Worm (Caenorhabditis elegans): ENCODE results near the gene F17C11.4.

F17C11.4 gene

DNA sequence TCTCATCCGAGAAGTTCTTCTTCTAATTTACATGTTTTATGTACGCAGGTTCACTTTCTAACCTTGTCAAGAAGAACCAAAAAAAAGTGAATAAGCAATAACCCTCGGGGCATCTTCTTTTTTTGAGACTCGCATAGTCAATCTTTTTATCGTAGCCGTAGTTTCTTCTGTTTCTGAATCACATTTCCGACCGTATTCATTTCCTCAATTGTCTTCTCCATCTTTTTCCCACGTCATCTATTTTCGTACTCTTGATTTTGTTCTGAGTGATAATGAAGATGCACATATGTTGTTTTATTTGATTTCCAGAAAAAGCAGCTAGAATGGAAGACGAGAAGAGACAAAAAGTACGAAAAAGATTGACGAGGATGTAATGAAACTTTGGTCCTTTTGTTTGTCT, 6.8 kb upstream of the F17C11.4 start:
- TF ChIP-seq hlh-30 (tag; optimal IDR thresholded peaks at IDR 0.05; ENCODE audit: insufficient read depth), result no peak
- peak; percentile 57 for TF ChIP-seq unc-42 (tag; optimal IDR thresholded peaks at IDR 0.05)

DNA sequence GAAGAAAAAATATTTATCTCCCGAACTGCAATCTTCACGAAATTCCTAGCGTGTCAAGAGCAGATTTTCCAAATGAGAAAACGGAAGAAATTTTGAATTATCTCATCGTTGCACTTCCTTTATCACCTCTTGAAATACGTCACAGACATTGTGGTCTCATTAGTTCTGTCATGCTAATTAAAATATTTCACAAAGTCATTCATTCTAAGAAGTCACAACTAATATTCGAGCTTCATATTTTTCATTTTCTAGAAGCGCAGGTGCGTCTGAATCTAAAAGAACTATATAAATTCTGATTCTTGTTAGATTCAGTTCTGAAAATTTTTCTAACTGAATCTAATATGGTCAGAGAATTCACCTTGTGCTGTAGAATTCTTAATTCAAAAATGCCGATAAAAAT, 4.5 kb upstream of the F17C11.4 start:
- TF ChIP-seq dve-1 (tag; optimal IDR thresholded peaks at IDR 0.05), result no peak
- no peak for TF ChIP-seq che-1 (tag; optimal IDR thresholded peaks at IDR 0.05)
- TF ChIP-seq pax-1 (tag; optimal IDR thresholded peaks at IDR 0.05), result no peak
- TF ChIP-seq hlh-13 (GFP tag; optimal IDR thresholded peaks at IDR 0.05), result no peak
- TF ChIP-seq lin-11 (tag; optimal IDR thresholded peaks at IDR 0.05), result no peak
- TF ChIP-seq rnt-1 (tag; optimal IDR thresholded peaks at IDR 0.05), result no peak
- TF ChIP-seq ceh-45 (GFP tag; IDR thresholded peaks at IDR 0.05), result no peak
- TF ChIP-seq C38D4.7 (GFP tag; optimal IDR thresholded peaks at IDR 0.05), result no peak
- TF ChIP-seq nfya-1 (tag; optimal IDR thresholded peaks at IDR 0.05), result no peak
- TF ChIP-seq ceh-22 (tag; optimal IDR thresholded peaks at IDR 0.05), result no peak
- no peak for TF ChIP-seq npax-4 (tag; optimal IDR thresholded peaks at IDR 0.05)
- no peak for TF ChIP-seq C08G9.2 (tag; optimal IDR thresholded peaks at IDR 0.05)
- no peak for TF ChIP-seq pha-4 (tag; optimal IDR thresholded peaks at IDR 0.05)
- TF ChIP-seq nhr-232 (tag; optimal IDR thresholded peaks at IDR 0.05), result no peak
- no peak for TF ChIP-seq K02D7.2 (tag; optimal IDR thresholded peaks at IDR 0.05)

DNA sequence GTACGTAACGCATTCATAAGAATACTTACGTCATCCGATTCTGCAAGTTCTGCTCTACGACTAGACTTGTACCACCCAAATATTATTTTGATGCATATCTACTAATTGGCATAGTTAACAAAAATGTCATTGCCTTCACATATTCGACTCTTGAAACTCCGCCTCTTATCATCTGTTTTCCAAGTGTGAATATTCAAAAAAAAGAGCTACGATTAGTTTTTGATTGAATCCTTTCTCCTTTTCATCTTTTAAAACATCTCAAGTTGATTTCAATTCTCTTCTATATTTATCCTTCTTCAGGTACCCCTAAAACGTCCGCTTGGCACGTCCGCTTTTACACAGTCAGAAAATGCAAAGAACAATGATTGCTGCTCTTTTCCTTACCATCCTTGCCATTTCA, 3.7 kb upstream of the F17C11.4 start, which contains the start of gene F17C11.2:
Gene F17C11.2 (plus strand): TSS at position 301 of the 400 bp plus-strand sequence.
- TF ChIP-seq ceh-9 (tag; optimal IDR thresholded peaks at IDR 0.05), result no peak
- no peak for TF ChIP-seq nfya-1 (tag; optimal IDR thresholded peaks at IDR 0.05)
- TF ChIP-seq ahr-1 (tag; optimal IDR thresholded peaks at IDR 0.05), result no peak
- TF ChIP-seq rnt-1 (tag; optimal IDR thresholded peaks at IDR 0.05), result no peak
- TF ChIP-seq npax-4 (tag; optimal IDR thresholded peaks at IDR 0.05), result no peak
- TF ChIP-seq tbx-7 (tag; optimal IDR thresholded peaks at IDR 0.05), result no peak
- TF ChIP-seq hlh-13 (GFP tag; optimal IDR thresholded peaks at IDR 0.05), result no peak
- no peak for TF ChIP-seq hlh-15 (tag; optimal IDR thresholded peaks at IDR 0.05)

DNA sequence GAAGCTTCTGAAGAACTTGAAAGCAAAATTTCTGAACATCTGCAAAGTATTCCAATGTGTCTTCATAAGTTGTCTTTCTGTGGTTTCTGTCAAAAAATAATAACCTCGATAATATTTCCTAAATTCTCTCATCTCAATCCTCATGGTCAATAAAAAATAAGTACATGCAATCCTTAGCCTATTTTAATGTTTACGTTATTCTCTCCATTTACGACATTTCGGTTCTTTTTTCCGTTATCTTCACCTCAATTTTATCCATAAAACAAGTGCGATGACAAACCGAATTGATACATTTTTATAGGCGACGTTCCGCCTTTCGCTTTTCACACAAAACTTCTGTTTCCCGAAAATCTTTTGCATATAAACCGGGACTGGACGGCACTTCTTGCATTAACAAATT, 2.1 kb upstream of the F17C11.4 start, which contains the start of gene col-153:
Gene col-153 (plus strand): TSS at position 301 of the 400 bp plus-strand sequence.
- TF ChIP-seq ceh-31 (tag; optimal IDR thresholded peaks at IDR 0.05), result no peak
- no peak for TF ChIP-seq ztf-16 (tag; optimal IDR thresholded peaks at IDR 0.05)
- TF ChIP-seq pag-3 (tag; optimal IDR thresholded peaks at IDR 0.05; ENCODE audit: borderline replicate concordance), result no peak
- TF ChIP-seq ets-4 (tag; optimal IDR thresholded peaks at IDR 0.05), result no peak
- no peak for TF ChIP-seq pax-1 (tag; optimal IDR thresholded peaks at IDR 0.05)
- no peak for TF ChIP-seq hlh-6 (tag; optimal IDR thresholded peaks at IDR 0.05)
- TF ChIP-seq hlh-30 (tag; optimal IDR thresholded peaks at IDR 0.05; ENCODE audit: insufficient read depth), result no peak
- no peak for TF ChIP-seq lin-11 (tag; optimal IDR thresholded peaks at IDR 0.05)
- TF ChIP-seq pha-2 (tag; optimal IDR thresholded peaks at IDR 0.05), result no peak
- TF ChIP-seq K02D7.2 (tag; optimal IDR thresholded peaks at IDR 0.05), result no peak
- TF ChIP-seq sox-4 (tag; optimal IDR thresholded peaks at IDR 0.05), result no peak
- no peak for TF ChIP-seq K09A11.1 (tag; optimal IDR thresholded peaks at IDR 0.05; ENCODE audit: insufficient read depth)
- no peak for TF ChIP-seq pros-1 (tag; optimal IDR thresholded peaks at IDR 0.05)

DNA sequence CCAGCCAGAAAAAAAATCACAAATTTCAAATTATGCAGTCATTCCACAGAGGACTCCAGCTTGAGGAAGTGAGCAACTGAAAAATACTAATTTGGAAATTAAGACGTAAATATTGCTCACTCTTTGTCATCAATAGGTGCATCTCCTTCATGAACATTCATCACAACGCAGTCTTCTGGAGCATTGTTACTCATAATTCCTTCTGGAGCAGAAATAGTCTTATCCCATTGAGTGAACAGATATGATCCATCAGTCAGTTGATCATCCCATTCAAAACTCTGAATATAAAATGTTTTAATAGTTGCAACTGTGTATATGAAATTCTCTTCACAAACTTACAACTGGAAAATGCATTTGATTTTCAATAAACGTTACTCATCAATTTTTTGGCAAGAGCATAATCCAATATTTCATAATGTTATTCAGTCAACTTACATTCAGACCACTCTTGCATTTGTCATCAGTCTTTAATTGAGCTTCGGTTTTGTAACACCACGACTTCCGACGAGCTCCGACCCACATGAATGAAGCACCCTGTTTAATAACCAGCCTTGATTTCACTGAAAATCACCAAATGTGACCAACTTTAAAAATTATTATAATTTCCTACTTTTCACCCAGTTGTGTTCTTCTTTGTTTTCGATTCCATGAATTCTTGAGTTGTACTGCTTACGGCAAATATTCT, 2.0 kb downstream of the F17C11.4 start:
- TF ChIP-seq nhr-11 (tag; optimal IDR thresholded peaks at IDR 0.05), result no peak
- TF ChIP-seq ets-4 (tag; optimal IDR thresholded peaks at IDR 0.05), result no peak
- no peak for TF ChIP-seq hlh-8 (tag; optimal IDR thresholded peaks at IDR 0.05)
- TF ChIP-seq lim-6 (tag; optimal IDR thresholded peaks at IDR 0.05), result no peak
- TF ChIP-seq sdc-2 (tag; optimal IDR thresholded peaks at IDR 0.05), result no peak
- no peak for TF ChIP-seq ceh-18 (tag; optimal IDR thresholded peaks at IDR 0.05)
- no peak for TF ChIP-seq hlh-13 (GFP tag; optimal IDR thresholded peaks at IDR 0.05)
- no peak for TF ChIP-seq ceh-9 (tag; optimal IDR thresholded peaks at IDR 0.05)
- TF ChIP-seq nhr-232 (tag; optimal IDR thresholded peaks at IDR 0.05), result no peak
- TF ChIP-seq ttx-3 (tag; optimal IDR thresholded peaks at IDR 0.05), result no peak
- no peak for TF ChIP-seq fkh-6 (tag; optimal IDR thresholded peaks at IDR 0.05)
- no peak for TF ChIP-seq nfya-1 (tag; optimal IDR thresholded peaks at IDR 0.05)
- TF ChIP-seq ahr-1 (tag; optimal IDR thresholded peaks at IDR 0.05), result no peak
- TF ChIP-seq tbx-7 (tag; optimal IDR thresholded peaks at IDR 0.05), result no peak
- no peak for TF ChIP-seq K09A11.1 (tag; optimal IDR thresholded peaks at IDR 0.05; ENCODE audit: insufficient read depth)
- no peak for TF ChIP-seq ztf-16 (tag; optimal IDR thresholded peaks at IDR 0.05)
